Fruit fly (Drosophila melanogaster): ENCODE results near the gene CG7251.

Gene CG7251

DNA sequence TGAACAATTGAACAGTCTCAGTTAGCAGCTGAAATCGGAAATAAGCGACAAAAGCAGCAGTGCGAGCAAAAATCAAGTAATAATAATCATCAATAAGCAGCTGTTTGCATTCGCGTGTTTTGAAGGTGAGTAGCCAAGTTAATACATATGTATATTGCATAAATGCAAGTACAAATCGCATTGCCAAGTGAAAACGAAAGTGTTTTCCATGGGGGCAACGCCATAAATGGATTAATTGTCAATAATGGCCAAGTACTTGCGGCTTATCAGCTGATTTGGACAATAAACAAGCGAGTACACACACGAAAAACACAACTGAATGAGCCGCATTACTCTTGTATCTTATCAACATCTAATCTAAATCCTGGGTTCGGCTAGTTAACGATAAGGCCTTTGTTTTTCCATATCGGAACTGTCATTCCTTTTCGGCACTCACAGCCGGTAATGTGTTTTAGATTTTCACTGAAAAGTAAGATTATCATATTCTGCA, 40.9 kb downstream of the CG7251 start (continued):
- TF ChIP-seq Bteb2 (GFP tag; optimal IDR thresholded peaks at IDR 0.05) = no peak
- TF ChIP-seq Elba2 (GFP tag; optimal IDR thresholded peaks at IDR 0.05) = no peak
- TF ChIP-seq stwl (tag; optimal IDR thresholded peaks at IDR 0.05) = no peak
- TF ChIP-seq CrebB (tag; optimal IDR thresholded peaks at IDR 0.05) = peak; percentile 57
- TF ChIP-seq ara (GFP tag; IDR thresholded peaks at IDR 0.05) = peak; percentile 49; the same call in 1 of the 2 replicates
- TF ChIP-seq CG8944 (GFP tag; optimal IDR thresholded peaks at IDR 0.05) = no peak
- TF ChIP-seq Awh (GFP tag; IDR thresholded peaks at IDR 0.05) = no peak
- TF ChIP-seq Dbx (GFP tag; IDR thresholded peaks at IDR 0.05) = no peak
- TF ChIP-seq HLH54F (GFP tag; optimal IDR thresholded peaks at IDR 0.05) = no peak
- no peak for TF ChIP-seq nerfin-2 (GFP tag; IDR thresholded peaks at IDR 0.05; ENCODE audit: partially characterized antibody)
- no peak for TF ChIP-seq Drgx (GFP tag; IDR thresholded peaks at IDR 0.05)
- no peak for TF ChIP-seq Hmx (GFP tag; optimal IDR thresholded peaks at IDR 0.05)
- TF ChIP-seq bcd (GFP tag; optimal IDR thresholded peaks at IDR 0.05) = no peak
- TF ChIP-seq Hmr (GFP tag; optimal IDR thresholded peaks at IDR 0.05) = no peak
- TF ChIP-seq H15 (GFP tag; IDR thresholded peaks at IDR 0.05) = no peak
- TF ChIP-seq Gsc (GFP tag; IDR thresholded peaks at IDR 0.05) = no peak
- TF ChIP-seq crol (GFP tag; IDR thresholded peaks at IDR 0.05) = no peak
- TF ChIP-seq Dip2 (GFP tag; IDR thresholded peaks at IDR 0.05) = no peak
- no peak for TF ChIP-seq NC2α (GFP tag; optimal IDR thresholded peaks at IDR 0.05)
- TF ChIP-seq CG10959 (GFP tag; IDR thresholded peaks at IDR 0.05) = no peak
- TF ChIP-seq CG3281 (GFP tag; optimal IDR thresholded peaks at IDR 0.05) = peak; percentile 13
- no peak for TF ChIP-seq gro (GFP tag; optimal IDR thresholded peaks at IDR 0.05)
- TF ChIP-seq hkb (optimal IDR thresholded peaks at IDR 0.05) = no peak
- TF ChIP-seq hkb (GFP tag; IDR thresholded peaks at IDR 0.05) = 0 out of 2 replicates have a peak, but pooled peaks have one; percentile 30
- TF ChIP-seq CG5245 (GFP tag; optimal IDR thresholded peaks at IDR 0.05) = no peak
- no peak for TF ChIP-seq CG4854 (GFP tag; optimal IDR thresholded peaks at IDR 0.05)
- TF ChIP-seq Atf6 (GFP tag; IDR thresholded peaks at IDR 0.05) = no peak
- TF ChIP-seq Mes4 (GFP tag; optimal IDR thresholded peaks at IDR 0.05) = no peak
- TF ChIP-seq CG13624 (GFP tag; optimal IDR thresholded peaks at IDR 0.05) = no peak
- no peak for TF ChIP-seq CG2889 (GFP tag; IDR thresholded peaks at IDR 0.05)
- TF ChIP-seq klu (GFP tag; IDR thresholded peaks at IDR 0.05) = no peak
- TF ChIP-seq ftz-f1 (GFP tag; optimal IDR thresholded peaks at IDR 0.05) = no peak
- peak; percentile 84 for TF ChIP-seq CG15479 (GFP tag; optimal IDR thresholded peaks at IDR 0.05)
- TF ChIP-seq CG1647 (GFP tag; optimal IDR thresholded peaks at IDR 0.05) = no peak
- no peak for TF ChIP-seq zfh2 (GFP tag; optimal IDR thresholded peaks at IDR 0.05)
- TF ChIP-seq Jarid2 (GFP tag; optimal IDR thresholded peaks at IDR 0.05) = peak; percentile 6
- TF ChIP-seq B-H2 (GFP tag; optimal IDR thresholded peaks at IDR 0.05) = no peak
- TF ChIP-seq Scr (GFP tag; IDR thresholded peaks at IDR 0.05; ENCODE audit: partially characterized antibody) = no peak
- no peak for TF ChIP-seq CG2678 (tag; optimal IDR thresholded peaks at IDR 0.05)
- no peak for TF ChIP-seq dati (GFP tag; IDR thresholded peaks at IDR 0.05)
- no peak for TF ChIP-seq slbo (GFP tag; IDR thresholded peaks at IDR 0.05)
- TF ChIP-seq NFAT (GFP tag; IDR thresholded peaks at IDR 0.05) = no peak
- no peak for TF ChIP-seq danr (GFP tag; IDR thresholded peaks at IDR 0.05)
- TF ChIP-seq yki (optimal IDR thresholded peaks at IDR 0.05) = no peak
- no peak for TF ChIP-seq tgo (GFP tag; IDR thresholded peaks at IDR 0.05)
- TF ChIP-seq Fer3 (tag; optimal IDR thresholded peaks at IDR 0.05) = peak; percentile 3
- TF ChIP-seq ken (GFP tag; IDR thresholded peaks at IDR 0.05) = no peak
- no peak for TF ChIP-seq CG7271 (tag; optimal IDR thresholded peaks at IDR 0.05)
- no peak for TF ChIP-seq Max (GFP tag; optimal IDR thresholded peaks at IDR 0.05)
- TF ChIP-seq CG10431 (GFP tag; optimal IDR thresholded peaks at IDR 0.05) = peak; percentile 37
- TF ChIP-seq sqz (GFP tag; optimal IDR thresholded peaks at IDR 0.05) = no peak
- TF ChIP-seq CG18476 (GFP tag; optimal IDR thresholded peaks at IDR 0.05) = no peak
- TF ChIP-seq Hr78 (GFP tag; optimal IDR thresholded peaks at IDR 0.05) = peak in 1 of 2 experiments; percentile 22
